Fruit fly (Drosophila melanogaster) whole organism, wandering third instar larva: ENCODE data around the gene Med.
A peak's percentile ranks its signal among the peaks of the same experiment; 100 is the strongest.

Experiments
- Abd-B ChIP-seq: fragments of >200 bp; optimal IDR thresholded peaks from 2 replicates; lab custom pipeline; 2017; ENCODE audit warnings: missing biosample characterization, missing genetic modification characterization
- CG9705 ChIP-seq: fragments of 200-800 bp; sonication (Bioruptor generic); optimal IDR thresholded peaks from 2 replicates; lab custom pipeline; 2018; ENCODE audit warnings: missing biosample characterization, mild to moderate bottlenecking, missing genetic modification characterization
- CrebA ChIP-seq: fragments of 200-800 bp; sonication (Bioruptor generic); optimal IDR thresholded peaks from 2 replicates; lab custom pipeline; 2016; ENCODE audit warnings: missing biosample characterization, mild to moderate bottlenecking, missing genetic modification characterization, borderline replicate concordance
- Dfd ChIP-seq: fragments of >200 bp; optimal IDR thresholded peaks from 2 replicates; lab custom pipeline; 2017; ENCODE audit warnings: missing biosample characterization, missing genetic modification characterization
- Dif ChIP-seq: fragments of 200-275, 200-300 bp; sonication (Bioruptor generic); optimal IDR thresholded peaks from 2 replicates; lab custom pipeline; 2018; ENCODE audit warnings: missing biosample characterization, missing genetic modification characterization; ENCODE audit not compliant: partially characterized antibody
- GATAd ChIP-seq: sonication (Bioruptor generic); optimal IDR thresholded peaks from 2 replicates; lab custom pipeline; 2016; ENCODE audit warnings: missing biosample characterization, missing genetic modification characterization
- HLH106 ChIP-seq: fragments of 200-800 bp; optimal IDR thresholded peaks from 3 replicates; lab custom pipeline; 2019; ENCODE audit warnings: missing biosample characterization, mild to moderate bottlenecking, missing genetic modification characterization, moderate library complexity
- Hnf4 ChIP-seq: fragments of 200-800 bp; sonication (Bioruptor generic); optimal IDR thresholded peaks from 2 replicates; lab custom pipeline; 2016; ENCODE audit warnings: missing biosample characterization, mild to moderate bottlenecking, missing genetic modification characterization
- Hr78 ChIP-seq: fragments of >200 bp; optimal IDR thresholded peaks from 2 replicates; lab custom pipeline; 2017; ENCODE audit warnings: missing biosample characterization, missing genetic modification characterization
- Hr83 ChIP-seq: fragments of 200-300 bp; sonication (Bioruptor generic); optimal IDR thresholded peaks from 2 replicates; lab custom pipeline; 2016; ENCODE audit warnings: missing biosample characterization, mild to moderate bottlenecking, missing genetic modification characterization, moderate library complexity; ENCODE audit not compliant: poor library complexity, severe bottlenecking
- Jra ChIP-seq: sonication (Bioruptor generic); optimal IDR thresholded peaks from 2 replicates; lab custom pipeline; 2016; ENCODE audit warnings: missing biosample characterization, missing genetic modification characterization
- Mio ChIP-seq: sonication (Bioruptor generic); optimal IDR thresholded peaks from 2 replicates; lab custom pipeline; 2016; ENCODE audit warnings: missing biosample characterization, missing genetic modification characterization
- Myc ChIP-seq: fragments of >200 bp; optimal IDR thresholded peaks from 2 replicates; lab custom pipeline; 2017
- N ChIP-seq: fragments of >200 bp; optimal IDR thresholded peaks from 2 replicates; lab custom pipeline; 2018; ENCODE audit warnings: missing biosample characterization, missing external identifiers, missing genetic modification characterization
- OdsH ChIP-seq: fragments of 200-800 bp; sonication (Bioruptor generic); optimal IDR thresholded peaks from 2 replicates; lab custom pipeline; 2016; ENCODE audit warnings: missing biosample characterization, mild to moderate bottlenecking, missing genetic modification characterization
- Rel ChIP-seq, 2 experiments: fragments of 200-800 bp; sonication (Bioruptor generic) in 1 of 2; optimal IDR thresholded peaks; 2 replicates in 1 of 2; 3 replicates in 1 of 2; lab custom pipeline; 2016 to 2019; ENCODE audit warnings: mild to moderate bottlenecking in 2 of 2, missing biosample characterization in 2 of 2, missing genetic modification characterization in 2 of 2, moderate library complexity in 1 of 2
- Sp1 ChIP-seq: fragments of 200-800 bp; sonication (Bioruptor generic); optimal IDR thresholded peaks from 3 replicates; lab custom pipeline; 2019; ENCODE audit warnings: missing biosample characterization, mild to moderate bottlenecking, missing genetic modification characterization, moderate library complexity
- Vsx2 ChIP-seq: fragments of 200-300, 225-300 bp; sonication (Bioruptor generic); optimal IDR thresholded peaks from 2 replicates; lab custom pipeline; 2018; ENCODE audit warnings: missing biosample characterization, missing genetic modification characterization; ENCODE audit not compliant: partially characterized antibody
- br ChIP-seq: fragments of 200-800 bp; sonication (Bioruptor generic); optimal IDR thresholded peaks from 2 replicates; lab custom pipeline; 2016; ENCODE audit warnings: missing biosample characterization, missing genetic modification characterization
- dl ChIP-seq, 2 experiments: fragments of 175-275, 200-275 bp in 1 of 2; fragments of 200-275 bp in 1 of 2; sonication (Bioruptor generic); optimal IDR thresholded peaks; lab custom pipeline; 2018; ENCODE audit warnings: mild to moderate bottlenecking in 2 of 2, missing biosample characterization in 2 of 2, missing genetic modification characterization in 2 of 2, moderate library complexity in 2 of 2; ENCODE audit not compliant: partially characterized antibody in 2 of 2, insufficient read depth in 1 of 2
- dmrt93B ChIP-seq: fragments of 200-800 bp; sonication (Bioruptor generic); optimal IDR thresholded peaks from 2 replicates; lab custom pipeline; 2018; ENCODE audit warnings: missing biosample characterization, mild to moderate bottlenecking, missing genetic modification characterization
- dsf ChIP-seq: sonication (Bioruptor generic); optimal IDR thresholded peaks from 2 replicates; lab custom pipeline; 2016; ENCODE audit warnings: missing biosample characterization, missing genetic modification characterization, borderline replicate concordance
- ey ChIP-seq: fragments of 200-800 bp; sonication (Bioruptor generic); optimal IDR thresholded peaks from 2 replicates; lab custom pipeline; 2016; ENCODE audit warnings: missing biosample characterization, missing genetic modification characterization
- foxo ChIP-seq, 2 experiments: fragments of 200-800 bp; sonication (Bioruptor generic); optimal IDR thresholded peaks; 2 replicates in 1 of 2; 3 replicates in 1 of 2; lab custom pipeline; 2016 to 2017; ENCODE audit warnings: missing biosample characterization in 2 of 2, missing genetic modification characterization in 2 of 2
- fru ChIP-seq: fragments of 200-800 bp; sonication (Bioruptor generic); optimal IDR thresholded peaks from 3 replicates; lab custom pipeline; 2016; ENCODE audit warnings: missing biosample characterization, mild to moderate bottlenecking, missing genetic modification characterization
- h ChIP-seq: fragments of 200-800 bp; sonication (Bioruptor generic); optimal IDR thresholded peaks from 3 replicates; lab custom pipeline; 2016; ENCODE audit warnings: missing biosample characterization, mild to moderate bottlenecking, missing genetic modification characterization
- jim ChIP-seq: fragments of 175-275, 200-325 bp; sonication (Bioruptor generic); optimal IDR thresholded peaks from 2 replicates; lab custom pipeline; 2016; ENCODE audit warnings: missing biosample characterization, mild to moderate bottlenecking, missing genetic modification characterization
- lola ChIP-seq: fragments of >200 bp; optimal IDR thresholded peaks from 2 replicates; lab custom pipeline; 2017; ENCODE audit warnings: missing biosample characterization, missing genetic modification characterization
- pan ChIP-seq: fragments of >200 bp; optimal IDR thresholded peaks from 2 replicates; lab custom pipeline; 2017
- psq ChIP-seq: fragments of 200-800 bp; sonication (Bioruptor generic); optimal IDR thresholded peaks from 3 replicates; lab custom pipeline; 2017; ENCODE audit warnings: missing biosample characterization, mild to moderate bottlenecking, missing genetic modification characterization, moderate library complexity
- rgr ChIP-seq: fragments of 200-800 bp; sonication (Bioruptor generic); optimal IDR thresholded peaks from 3 replicates; lab custom pipeline; 2016; ENCODE audit warnings: missing biosample characterization, mild to moderate bottlenecking, missing genetic modification characterization
- sage ChIP-seq: fragments of 200-800 bp; sonication (Bioruptor generic); optimal IDR thresholded peaks from 2 replicates; lab custom pipeline; 2016; ENCODE audit warnings: missing biosample characterization, mild to moderate bottlenecking, missing genetic modification characterization
- sv ChIP-seq: fragments of 200-800 bp; sonication (Bioruptor generic); optimal IDR thresholded peaks from 3 replicates; lab custom pipeline; 2016; ENCODE audit warnings: missing biosample characterization, missing genetic modification characterization
- woc ChIP-seq: sonication (Bioruptor generic); optimal IDR thresholded peaks from 2 replicates; lab custom pipeline; 2016; ENCODE audit warnings: missing biosample characterization, mild to moderate bottlenecking, missing genetic modification characterization

Gene Med

dm6 chr3R:31565738-31566137 is 45.1 kb upstream of the Med start:
- no peak for TF ChIP-seq dmrt93B (GFP tag; lab: Kevin White, UChicago)

dm6 chr3R:31566738-31567137 is 44.1 kb upstream of the Med start:
- no peak for TF ChIP-seq Sp1
- TF ChIP-seq N: no peak
- no peak for TF ChIP-seq dl (GFP tag; optimal IDR thresholded peaks at IDR 0.05; lab: Kevin White, UChicago; ENCODE audit: insufficient read depth in 1 of 2, partially characterized antibody in 2 of 2)
- TF ChIP-seq Dfd (GFP tag; lab: Kevin White, UChicago): no peak

- TF ChIP-seq Dif (GFP tag; lab: Kevin White, UChicago) (no peak), CrebA (GFP tag; lab: Kevin White, UChicago) (no peak), h (GFP tag; lab: Kevin White, UChicago) (peak; percentile 42), Hnf4 (GFP tag; lab: Kevin White, UChicago) (no peak)
Measured at dm6 chr3R:31571885-31572292, 39.0 kb upstream of the Med start, which contains the start of gene gammaCOP. Gene gammaCOP, plus strand, starts transcription at chr3R:31572143.

DNA sequence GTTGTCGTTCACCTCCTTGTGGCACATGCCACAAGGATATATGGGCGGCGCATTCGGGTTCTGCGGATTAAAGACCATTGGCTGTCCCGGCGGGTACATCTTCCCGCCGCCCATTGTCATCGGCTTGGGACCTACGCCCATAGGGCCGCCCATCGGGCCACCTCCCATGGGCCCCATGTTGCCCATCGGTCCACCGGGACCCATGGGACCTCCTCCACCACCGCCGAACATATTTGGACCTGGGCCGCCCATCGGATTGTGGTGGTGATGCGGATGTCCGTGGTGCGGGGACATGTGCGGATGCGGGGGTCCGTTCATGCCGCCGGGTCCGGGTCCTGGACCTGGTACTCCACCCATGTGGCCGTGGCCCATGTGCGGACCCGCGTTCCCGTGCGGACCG is 33.5 kb upstream of the Med start:
- TF ChIP-seq h (GFP tag; lab: Kevin White, UChicago): no peak
- TF ChIP-seq Dfd (GFP tag; lab: Kevin White, UChicago): peak; percentile 97
- TF ChIP-seq, all 38 proteins: peak for 1

DNA sequence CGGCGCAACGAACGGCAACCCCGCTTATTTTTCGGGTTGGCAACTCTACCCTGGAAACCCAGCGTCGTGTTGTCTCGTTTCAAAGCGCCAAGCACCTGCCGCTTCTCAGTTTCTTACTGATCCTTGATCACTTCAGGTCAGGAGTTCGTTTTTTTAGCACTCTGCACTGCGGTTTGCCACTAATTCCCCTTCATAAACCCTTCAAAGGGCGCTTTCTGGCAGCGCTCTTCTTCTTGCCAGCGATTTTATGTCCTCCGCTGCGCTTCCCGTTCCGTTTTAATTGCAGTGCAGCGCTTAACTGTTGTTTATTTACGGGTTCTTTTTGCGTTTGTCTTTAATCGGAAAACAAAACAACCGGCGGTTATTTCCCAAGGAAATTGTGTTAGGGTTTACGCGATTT is 30.8 kb upstream of the Med start:
- no peak for TF ChIP-seq GATAd (GFP tag; lab: Kevin White, UChicago)
- no peak for TF ChIP-seq Jra (GFP tag; lab: Kevin White, UChicago)
- no peak for TF ChIP-seq Rel (GFP tag; optimal IDR thresholded peaks at IDR 0.05; lab: Kevin White, UChicago)
- no peak for TF ChIP-seq Rel (tag; optimal IDR thresholded peaks at IDR 0.05; lab: Kevin White, UChicago)
- no peak for TF ChIP-seq dmrt93B (GFP tag; lab: Kevin White, UChicago)
- TF ChIP-seq h (GFP tag; lab: Kevin White, UChicago): no peak
- no peak for TF ChIP-seq foxo (GFP tag; optimal IDR thresholded peaks at IDR 0.05; lab: Kevin White, UChicago)

DNA sequence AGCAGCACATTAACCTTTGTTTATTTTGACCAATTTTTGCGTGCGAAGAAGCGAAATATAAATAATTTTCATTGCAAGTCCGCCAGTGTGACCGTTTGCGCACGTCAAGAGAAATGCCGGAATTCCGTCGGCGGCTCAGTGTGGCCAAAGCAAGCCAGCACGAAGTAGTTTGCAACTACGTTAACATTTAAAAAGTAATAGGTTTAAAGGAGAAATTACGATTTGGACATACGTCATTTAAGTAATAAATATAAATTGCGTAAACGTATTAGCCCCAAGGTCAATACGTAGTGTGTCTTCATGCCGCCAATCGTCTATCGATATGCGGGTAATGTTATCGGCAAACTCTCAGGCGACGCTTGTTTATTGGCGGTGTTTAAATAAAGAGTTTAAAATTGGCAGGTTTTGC is 30.3 kb upstream of the Med start, which contains the start of the genes pygo and rod:
Gene pygo, minus strand, starts transcription at position 114 of the 409 bp plus-strand sequence.
Gene rod, plus strand, starts transcription at position 366 of the 409 bp plus-strand sequence.
- TF ChIP-seq dsf (no peak), sv (no peak), HLH106 (tag; lab: Kevin White, UChicago) (no peak), lola (GFP tag; lab: Kevin White, UChicago) (no peak), dmrt93B (GFP tag; lab: Kevin White, UChicago) (no peak)
- TF ChIP-seq, all 38 proteins: peak for 0

DNA sequence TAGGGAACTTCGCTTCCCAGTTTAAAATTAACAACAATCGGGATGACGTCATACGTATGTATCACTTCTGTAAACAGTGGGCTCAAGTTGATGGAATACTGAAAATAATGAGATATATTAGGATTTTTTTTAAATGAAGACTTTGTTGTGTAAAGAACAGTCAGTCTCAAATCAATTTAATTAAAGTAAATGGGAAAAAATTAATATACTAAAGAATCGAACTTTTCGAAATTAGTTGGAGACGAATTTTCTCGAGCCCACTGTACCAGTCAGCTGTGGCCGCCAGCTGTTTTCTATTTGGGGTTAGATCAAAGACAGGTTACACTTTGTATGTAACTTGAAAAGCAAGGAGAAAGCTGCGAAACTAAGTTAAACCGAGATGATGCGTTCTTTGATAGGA is 22.5 kb upstream of the Med start, which contains the start of gene CG1635:
Gene CG1635, plus strand, starts transcription at position 300 of the 400 bp plus-strand sequence.
- peak; percentile 99 for TF ChIP-seq rgr (GFP tag; lab: Kevin White, UChicago)
- TF ChIP-seq Abd-B (GFP tag; lab: Kevin White, UChicago): no peak
- peak; percentile 98 for TF ChIP-seq sv
- no peak for TF ChIP-seq Jra (GFP tag; lab: Kevin White, UChicago)
- TF ChIP-seq h (GFP tag; lab: Kevin White, UChicago): peak; percentile 97
- no peak for TF ChIP-seq Hnf4 (GFP tag; lab: Kevin White, UChicago)
- TF ChIP-seq jim: no peak
- no peak for TF ChIP-seq Dfd (GFP tag; lab: Kevin White, UChicago)
- TF ChIP-seq dsf: peak; percentile 96
- TF ChIP-seq fru: peak; percentile 97
- TF ChIP-seq CrebA (GFP tag; lab: Kevin White, UChicago): no peak
- TF ChIP-seq OdsH (GFP tag; lab: Kevin White, UChicago): peak; percentile 98
- TF ChIP-seq Mio (GFP tag; lab: Kevin White, UChicago): no peak
- peak; percentile 97 for TF ChIP-seq ey (GFP tag; lab: Kevin White, UChicago)
- TF ChIP-seq br: peak; percentile 99
- peak; percentile 95 to 99 for TF ChIP-seq foxo (GFP tag; optimal IDR thresholded peaks at IDR 0.05; lab: Kevin White, UChicago)
- peak; percentile 97 for TF ChIP-seq psq (GFP tag; lab: Kevin White, UChicago)
- no peak for TF ChIP-seq Vsx2 (GFP tag; lab: Kevin White, UChicago)
- TF ChIP-seq woc (GFP tag; lab: Kevin White, UChicago): no peak
- peak; percentile 67 for TF ChIP-seq Hr83
- no peak for TF ChIP-seq Hr78 (GFP tag; lab: Kevin White, UChicago)
- TF ChIP-seq sage (GFP tag; lab: Kevin White, UChicago): no peak
- TF ChIP-seq GATAd (GFP tag; lab: Kevin White, UChicago): peak; percentile 93
- TF ChIP-seq lola (GFP tag; lab: Kevin White, UChicago): no peak
- no peak for TF ChIP-seq pan (lab: Kevin White, UChicago)
- TF ChIP-seq Rel (GFP tag; optimal IDR thresholded peaks at IDR 0.05; lab: Kevin White, UChicago): peak; percentile 87
- TF ChIP-seq Rel (tag; optimal IDR thresholded peaks at IDR 0.05; lab: Kevin White, UChicago): peak; percentile 92
- TF ChIP-seq dmrt93B (GFP tag; lab: Kevin White, UChicago): peak; percentile 95
- TF ChIP-seq Myc (lab: Kevin White, UChicago): no peak
- peak; percentile 99 for TF ChIP-seq HLH106 (tag; lab: Kevin White, UChicago)
- peak; percentile 99 for TF ChIP-seq Sp1
- TF ChIP-seq CG9705 (GFP tag; lab: Kevin White, UChicago): peak; percentile 97
